Worm (Caenorhabditis elegans): ENCODE measurements around the gene nlp-76.

nlp-76 gene

DNA sequence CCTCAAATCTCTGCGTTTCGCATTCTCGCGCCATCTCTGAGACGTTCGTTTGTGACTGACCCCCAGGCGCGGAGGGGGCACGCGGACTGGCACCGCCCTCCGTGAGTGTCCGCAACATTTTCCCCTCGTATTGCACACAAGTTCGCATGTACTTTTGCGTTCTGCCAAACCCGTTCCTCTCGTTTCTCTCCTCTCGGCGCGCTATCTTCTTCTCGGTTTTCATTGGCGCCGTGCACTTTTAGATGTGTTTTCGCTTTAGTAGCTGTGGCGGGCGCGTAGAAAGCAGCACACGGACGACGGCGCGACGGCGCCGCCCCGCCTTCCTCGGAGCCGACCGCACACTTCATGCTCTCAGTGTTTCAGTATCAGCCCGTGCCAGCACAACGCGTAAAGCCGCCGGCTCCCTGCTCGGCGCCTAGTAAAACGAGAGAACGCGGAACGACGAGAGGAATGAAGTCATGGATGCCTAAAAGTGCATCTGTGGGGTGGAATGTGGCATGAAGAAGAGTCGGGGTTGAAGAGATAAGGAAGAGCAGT lies 8.3 kb downstream of the nlp-76 start (continued):
- no peak for TF ChIP-seq aptf-3 (GFP tag; IDR thresholded peaks at IDR 0.05)
- peak; percentile 3 for TF ChIP-seq K12H6.12 (tag; optimal IDR thresholded peaks at IDR 0.05)
- peak; percentile 75; the same call in 1 of the 2 replicates for TF ChIP-seq sea-2 (GFP tag; IDR thresholded peaks at IDR 0.05)
- TF ChIP-seq F10E7.11 (tag; optimal IDR thresholded peaks at IDR 0.05), result no peak
- TF ChIP-seq nhr-179 (tag; optimal IDR thresholded peaks at IDR 0.05), result no peak
- no peak for TF ChIP-seq madf-3 (GFP tag; IDR thresholded peaks at IDR 0.05)
- TF ChIP-seq bed-2 (GFP tag; IDR thresholded peaks at IDR 0.05), result no peak
- peak; percentile 3 for TF ChIP-seq sptf-2 (GFP tag; optimal IDR thresholded peaks at IDR 0.05)
- no peak for TF ChIP-seq hmg-20 (GFP tag; IDR thresholded peaks at IDR 0.05)
- TF ChIP-seq let-607 (tag; optimal IDR thresholded peaks at IDR 0.05), result no peak
- TF ChIP-seq lag-1 (GFP tag; IDR thresholded peaks at IDR 0.05), result no peak

ce11 chrX:12646546-12647167 lies 17.0 kb downstream of the nlp-76 start, which contains the start of gene zmp-5:
TSS of gene zmp-5 (plus strand) at chrX:12647117.
- TF ChIP-seq ceh-100 (GFP tag; IDR thresholded peaks at IDR 0.05) (no peak), let-526 (GFP tag; IDR thresholded peaks at IDR 0.05) (no peak), sdz-38 (tag; optimal IDR thresholded peaks at IDR 0.05) (no peak), snpc-4 (GFP tag; optimal IDR thresholded peaks at IDR 0.05) (no peak), snpc-4 (tag; optimal IDR thresholded peaks at IDR 0.05) (no peak), K12H6.12 (tag; optimal IDR thresholded peaks at IDR 0.05) (no peak), lir-1 (GFP tag; conservative IDR thresholded peaks at IDR 0.05) (no peak), hlh-12 (tag; optimal IDR thresholded peaks at IDR 0.05) (no peak), Y95B8A.8 (GFP tag; IDR thresholded peaks at IDR 0.05) (no peak), fkh-3 (tag; optimal IDR thresholded peaks at IDR 0.05) (no peak), dox-1 (GFP tag; IDR thresholded peaks at IDR 0.05) (no peak), chd-7 (tag; optimal IDR thresholded peaks at IDR 0.05) (no peak)

DNA sequence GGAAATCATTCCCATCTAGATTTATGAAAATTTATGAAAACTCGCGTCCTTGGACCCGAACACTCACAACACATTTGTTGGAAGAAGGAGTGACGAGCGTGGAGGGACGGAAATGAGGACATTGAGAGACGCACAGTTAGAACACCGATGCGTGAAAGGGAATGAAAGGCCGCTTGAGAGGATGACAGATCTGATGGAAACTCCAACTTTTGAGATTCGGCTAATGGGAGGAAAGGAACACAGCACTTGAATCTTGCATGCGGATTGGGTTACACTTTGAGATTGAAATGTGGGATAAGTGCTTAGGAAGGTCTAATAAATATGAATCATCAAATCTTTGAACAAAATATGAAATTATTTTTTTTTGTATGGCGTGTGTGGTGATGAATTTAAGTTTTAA lies 17.9 kb downstream of the nlp-76 start:
- TF ChIP-seq lin-40 (tag; optimal IDR thresholded peaks at IDR 0.05), result no peak
- TF ChIP-seq snpc-4 (GFP tag; optimal IDR thresholded peaks at IDR 0.05), result no peak
- TF ChIP-seq snpc-4 (tag; optimal IDR thresholded peaks at IDR 0.05), result no peak
- no peak for TF ChIP-seq lin-26 (GFP tag; IDR thresholded peaks at IDR 0.05)

ce11 chrX:12642952-12643351 lies 20.8 kb downstream of the nlp-76 start:
- no peak for TF ChIP-seq F57A8.1 (GFP tag; optimal IDR thresholded peaks at IDR 0.05)
- no peak for TF ChIP-seq mel-28 (tag; optimal IDR thresholded peaks at IDR 0.05; ENCODE audit: borderline replicate concordance)
- no peak for TF ChIP-seq lag-1 (GFP tag; IDR thresholded peaks at IDR 0.05)
- TF ChIP-seq ZK185.1 (tag; optimal IDR thresholded peaks at IDR 0.05; ENCODE audit: poor library complexity, severe bottlenecking), result no peak
- TF ChIP-seq ztf-18 (tag; optimal IDR thresholded peaks at IDR 0.05), result no peak
- no peak for TF ChIP-seq zfh-2 (GFP tag; conservative IDR thresholded peaks at IDR 0.05)
- no peak for TF ChIP-seq ekl-4 (GFP tag; IDR thresholded peaks at IDR 0.05)
- TF ChIP-seq ztf-25 (GFP tag; IDR thresholded peaks at IDR 0.05), result no peak
- no peak for TF ChIP-seq madf-6 (GFP tag; IDR thresholded peaks at IDR 0.05)
- no peak for TF ChIP-seq unc-62 (GFP tag; optimal IDR thresholded peaks at IDR 0.05)
- no peak for TF ChIP-seq ceh-58 (GFP tag; IDR thresholded peaks at IDR 0.05)
- TF ChIP-seq chd-7 (tag; optimal IDR thresholded peaks at IDR 0.05), result no peak
- no peak for TF ChIP-seq madf-3 (GFP tag; IDR thresholded peaks at IDR 0.05)
- TF ChIP-seq F55B11.4 (tag; optimal IDR thresholded peaks at IDR 0.05; ENCODE audit: borderline replicate concordance, insufficient read depth), result no peak
- no peak for TF ChIP-seq K11D2.4 (GFP tag; IDR thresholded peaks at IDR 0.05)
- TF ChIP-seq Y53F4B.3 (GFP tag; IDR thresholded peaks at IDR 0.05), result no peak

Data from whole organism, young adult.